Worm (Caenorhabditis elegans): ENCODE data around the gene mdt-30.

The mdt-30 gene

DNA sequence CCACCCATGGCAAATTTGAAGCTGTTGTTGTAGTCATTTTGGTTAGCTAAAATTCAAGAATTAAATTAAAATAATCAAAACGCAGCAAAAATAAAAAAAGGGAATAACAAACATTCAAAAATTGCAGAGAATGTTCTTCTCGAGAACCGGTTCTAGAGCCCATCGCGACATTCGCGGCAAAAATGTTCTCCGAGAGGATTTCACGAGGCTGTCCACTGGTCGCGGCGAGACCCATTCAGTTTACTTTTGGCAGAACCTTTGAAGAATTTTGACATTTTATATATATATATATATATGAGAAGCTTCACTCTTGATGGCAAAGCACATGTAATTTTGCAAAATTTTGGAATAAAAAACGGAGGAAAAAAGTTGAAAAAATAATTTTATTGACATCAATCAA lies 1.6 kb upstream of the mdt-30 start, which contains the start of gene F44B9.8:
Gene F44B9.8 (minus strand): TSS at position 163 of the 400 bp plus-strand sequence.
- TF ChIP-seq unc-62 (GFP tag; optimal IDR thresholded peaks at IDR 0.05), result no peak
- peak; percentile 72 to 80 for TF ChIP-seq lin-35 (GFP tag; optimal IDR thresholded peaks at IDR 0.05)
- TF ChIP-seq efl-1 (optimal IDR thresholded peaks at IDR 0.05), result peak; percentile 72 to 76
- peak; percentile 73 to 95 for TF ChIP-seq efl-1 (GFP tag; optimal IDR thresholded peaks at IDR 0.05 in 1 of 2)
- TF ChIP-seq lsy-2 (tag; optimal IDR thresholded peaks at IDR 0.05), result peak; percentile 76 to 80
- TF ChIP-seq alr-1 (tag; optimal IDR thresholded peaks at IDR 0.05; ENCODE audit: borderline replicate concordance), result no peak
- TF ChIP-seq nhr-90 (tag; optimal IDR thresholded peaks at IDR 0.05; ENCODE audit: poor library complexity), result peak; percentile 55
- no peak for TF ChIP-seq egl-27 (tag; optimal IDR thresholded peaks at IDR 0.05)
- TF ChIP-seq nhr-28 (tag; optimal IDR thresholded peaks at IDR 0.05), result no peak
- peak in 1 of 3 experiments; percentile 52 for TF ChIP-seq ceh-82 (tag; optimal IDR thresholded peaks at IDR 0.05)
- peak; percentile 19 for TF ChIP-seq blmp-1 (tag; optimal IDR thresholded peaks at IDR 0.05)
- no peak for TF ChIP-seq hpl-2 (GFP tag; optimal IDR thresholded peaks at IDR 0.05)
- TF ChIP-seq mdl-1 (tag; optimal IDR thresholded peaks at IDR 0.05), result peak in 1 of 2 experiments; percentile 32
- no peak for TF ChIP-seq pag-3 (tag; optimal IDR thresholded peaks at IDR 0.05; ENCODE audit: borderline replicate concordance, insufficient read depth)
- TF ChIP-seq F16B12.6 (tag; optimal IDR thresholded peaks at IDR 0.05), result peak; percentile 29
- TF ChIP-seq grh-1 (GFP tag; IDR thresholded peaks at IDR 0.05), result peak; percentile 86
- TF ChIP-seq sptf-1 (tag; optimal IDR thresholded peaks at IDR 0.05), result no peak
- TF ChIP-seq hlh-4 (tag; optimal IDR thresholded peaks at IDR 0.05), result no peak
- TF ChIP-seq ama-1 (optimal IDR thresholded peaks at IDR 0.05), result no peak
- TF ChIP-seq efl-3 (GFP tag; optimal IDR thresholded peaks at IDR 0.05), result no peak
- peak; percentile 12 for TF ChIP-seq ztf-4 (tag; optimal IDR thresholded peaks at IDR 0.05)
- no peak for TF ChIP-seq unc-30 (tag; optimal IDR thresholded peaks at IDR 0.05)
- peak; percentile 70 for TF ChIP-seq lin-15B (tag; optimal IDR thresholded peaks at IDR 0.05)
- peak; percentile 71 for TF ChIP-seq C16A3.4 (tag; optimal IDR thresholded peaks at IDR 0.05)
- TF ChIP-seq ceh-8 (GFP tag; optimal IDR thresholded peaks at IDR 0.05), result no peak
- TF ChIP-seq rnt-1 (tag; optimal IDR thresholded peaks at IDR 0.05), result peak; percentile 62
- no peak for TF ChIP-seq fkh-10 (GFP tag; optimal IDR thresholded peaks at IDR 0.05)
- peak; percentile 24 for TF ChIP-seq lir-3 (tag; optimal IDR thresholded peaks at IDR 0.05; ENCODE audit: poor library complexity)
- no peak for TF ChIP-seq unc-98 (GFP tag; IDR thresholded peaks at IDR 0.05)
- no peak for TF ChIP-seq Y116A8C.19 (tag; optimal IDR thresholded peaks at IDR 0.05; ENCODE audit: borderline replicate concordance)
- TF ChIP-seq lin-13 (GFP tag; optimal IDR thresholded peaks at IDR 0.05), result no peak
- TF ChIP-seq snu-23 (GFP tag; optimal IDR thresholded peaks at IDR 0.05), result peak; percentile 76
- no peak for TF ChIP-seq elt-2 (tag; optimal IDR thresholded peaks at IDR 0.05)
- TF ChIP-seq ceh-90 (tag; optimal IDR thresholded peaks at IDR 0.05), result no peak
- TF ChIP-seq unc-130 (tag; optimal IDR thresholded peaks at IDR 0.05), result peak; percentile 73
- no peak for TF ChIP-seq nhr-76 (tag; optimal IDR thresholded peaks at IDR 0.05)
- TF ChIP-seq unc-86 (tag; optimal IDR thresholded peaks at IDR 0.05), result no peak
- TF ChIP-seq swsn-7 (tag; optimal IDR thresholded peaks at IDR 0.05), result peak; percentile 67
- peak in 1 of 2 experiments; percentile 20 for TF ChIP-seq ztf-11 (tag; optimal IDR thresholded peaks at IDR 0.05)
- no peak for TF ChIP-seq isw-1 (GFP tag; IDR thresholded peaks at IDR 0.05)
- TF ChIP-seq tbx-2 (tag; optimal IDR thresholded peaks at IDR 0.05), result peak; percentile 55
- no peak for TF ChIP-seq mab-9 (GFP tag; IDR thresholded peaks at IDR 0.05)
- TF ChIP-seq nhr-11 (tag; optimal IDR thresholded peaks at IDR 0.05), result no peak
- no peak for TF ChIP-seq lin-39 (tag; optimal IDR thresholded peaks at IDR 0.05)
- no peak for TF ChIP-seq nhr-12 (tag; optimal IDR thresholded peaks at IDR 0.05)
- no peak for TF ChIP-seq mef-2 (tag; optimal IDR thresholded peaks at IDR 0.05)
- TF ChIP-seq egl-13 (tag; optimal IDR thresholded peaks at IDR 0.05), result no peak
- TF ChIP-seq nhr-237 (tag; optimal IDR thresholded peaks at IDR 0.05), result no peak
- no peak for TF ChIP-seq snpc-4 (tag; optimal IDR thresholded peaks at IDR 0.05)
- peak; percentile 78 for TF ChIP-seq lin-14 (GFP tag; optimal IDR thresholded peaks at IDR 0.05)
- no peak for TF ChIP-seq pqm-1 (tag; optimal IDR thresholded peaks at IDR 0.05)
- peak; percentile 35 for TF ChIP-seq skn-1 (tag; optimal IDR thresholded peaks at IDR 0.05)
- TF ChIP-seq tlp-1 (tag; optimal IDR thresholded peaks at IDR 0.05), result no peak
- TF ChIP-seq sup-37 (GFP tag; optimal IDR thresholded peaks at IDR 0.05), result no peak

Data from whole organism, L1 larva.